Fruit fly (Drosophila melanogaster): ENCODE measurements around the gene Slh.

Gene Slh

dm6 chr2L:2466360-2466759, 26.1 kb downstream of the Slh start:
- TF ChIP-seq Hnf4 (GFP tag; optimal IDR thresholded peaks at IDR 0.05) = no peak
- no peak for TF ChIP-seq fru (GFP tag; optimal IDR thresholded peaks at IDR 0.05)
- TF ChIP-seq HLH106 (tag; optimal IDR thresholded peaks at IDR 0.05) = peak; percentile 1
- peak; percentile 31 for TF ChIP-seq OdsH (GFP tag; optimal IDR thresholded peaks at IDR 0.05)
- TF ChIP-seq foxo (GFP tag; optimal IDR thresholded peaks at IDR 0.05) = peak in 1 of 2 experiments; percentile 3

- TF ChIP-seq dmrt93B (GFP tag; optimal IDR thresholded peaks at IDR 0.05) (no peak), brk (GFP tag; optimal IDR thresholded peaks at IDR 0.05) (no peak), GATAd (GFP tag; optimal IDR thresholded peaks at IDR 0.05) (no peak), foxo (GFP tag; optimal IDR thresholded peaks at IDR 0.05) (no peak)
Measured at dm6 chr2L:2462306-2462844, 30.1 kb downstream of the Slh start.

- TF ChIP-seq Hr83 (GFP tag; optimal IDR thresholded peaks at IDR 0.05; ENCODE audit: poor library complexity, severe bottlenecking) = no peak
- peak in 1 of 2 experiments; percentile 20 for TF ChIP-seq foxo (GFP tag; optimal IDR thresholded peaks at IDR 0.05)
- no peak for TF ChIP-seq dsf (GFP tag; optimal IDR thresholded peaks at IDR 0.05; ENCODE audit: borderline replicate concordance)
- TF ChIP-seq Dif (GFP tag; optimal IDR thresholded peaks at IDR 0.05; ENCODE audit: partially characterized antibody) = no peak
- TF ChIP-seq woc (GFP tag; optimal IDR thresholded peaks at IDR 0.05) = no peak
- no peak for TF ChIP-seq Vsx2 (GFP tag; optimal IDR thresholded peaks at IDR 0.05; ENCODE audit: partially characterized antibody)
- no peak for TF ChIP-seq dmrt93B (GFP tag; optimal IDR thresholded peaks at IDR 0.05)
- no peak for TF ChIP-seq Jra (GFP tag; optimal IDR thresholded peaks at IDR 0.05)
- no peak for TF ChIP-seq jim (GFP tag; optimal IDR thresholded peaks at IDR 0.05)
- peak; percentile 1 for TF ChIP-seq fru (GFP tag; optimal IDR thresholded peaks at IDR 0.05)
- no peak for TF ChIP-seq Sp1 (GFP tag; optimal IDR thresholded peaks at IDR 0.05)
- TF ChIP-seq HLH106 (tag; optimal IDR thresholded peaks at IDR 0.05) = no peak
- no peak for TF ChIP-seq brk (GFP tag; optimal IDR thresholded peaks at IDR 0.05)
- TF ChIP-seq Abd-B (GFP tag; optimal IDR thresholded peaks at IDR 0.05) = no peak
- TF ChIP-seq ey (GFP tag; optimal IDR thresholded peaks at IDR 0.05) = peak; percentile 6
- TF ChIP-seq pan (optimal IDR thresholded peaks at IDR 0.05) = no peak
- TF ChIP-seq lola (GFP tag; optimal IDR thresholded peaks at IDR 0.05) = no peak
- no peak for TF ChIP-seq usp (GFP tag; optimal IDR thresholded peaks at IDR 0.05)
- TF ChIP-seq OdsH (GFP tag; optimal IDR thresholded peaks at IDR 0.05) = no peak
- no peak for TF ChIP-seq GATAd (GFP tag; optimal IDR thresholded peaks at IDR 0.05)
- no peak for TF ChIP-seq rgr (GFP tag; optimal IDR thresholded peaks at IDR 0.05)
- no peak for TF ChIP-seq Hnf4 (GFP tag; optimal IDR thresholded peaks at IDR 0.05)
- TF ChIP-seq psq (GFP tag; optimal IDR thresholded peaks at IDR 0.05) = no peak
- no peak for TF ChIP-seq br (GFP tag; optimal IDR thresholded peaks at IDR 0.05)
Measured at dm6 chr2L:2461322-2461999, 31.0 kb downstream of the Slh start.

dm6 chr2L:2459238-2459637, 33.2 kb downstream of the Slh start:
- TF ChIP-seq usp (GFP tag; optimal IDR thresholded peaks at IDR 0.05) = no peak
- TF ChIP-seq dsf (GFP tag; optimal IDR thresholded peaks at IDR 0.05; ENCODE audit: borderline replicate concordance) = no peak
- TF ChIP-seq Vsx2 (GFP tag; optimal IDR thresholded peaks at IDR 0.05; ENCODE audit: partially characterized antibody) = no peak
- TF ChIP-seq Abd-B (GFP tag; optimal IDR thresholded peaks at IDR 0.05) = no peak

- no peak for TF ChIP-seq OdsH (GFP tag; optimal IDR thresholded peaks at IDR 0.05)
- no peak for TF ChIP-seq Sp1 (GFP tag; optimal IDR thresholded peaks at IDR 0.05)
- TF ChIP-seq dsf (GFP tag; optimal IDR thresholded peaks at IDR 0.05; ENCODE audit: borderline replicate concordance) = no peak
- no peak for TF ChIP-seq dmrt93B (GFP tag; optimal IDR thresholded peaks at IDR 0.05)
- no peak for TF ChIP-seq woc (GFP tag; optimal IDR thresholded peaks at IDR 0.05)
- no peak for TF ChIP-seq h (GFP tag; optimal IDR thresholded peaks at IDR 0.05)
- no peak for TF ChIP-seq Hr83 (GFP tag; optimal IDR thresholded peaks at IDR 0.05; ENCODE audit: poor library complexity, severe bottlenecking)
- no peak for TF ChIP-seq psq (GFP tag; optimal IDR thresholded peaks at IDR 0.05)
- no peak for TF ChIP-seq Hnf4 (GFP tag; optimal IDR thresholded peaks at IDR 0.05)
Measured at dm6 chr2L:2456516-2457392, 35.7 kb downstream of the Slh start.

- TF ChIP-seq dl (GFP tag; optimal IDR thresholded peaks at IDR 0.05; ENCODE audit: insufficient read depth in 1 of 2, partially characterized antibody in 2 of 2) = peak in 1 of 2 experiments; percentile 47
- no peak for TF ChIP-seq Sp1 (GFP tag; optimal IDR thresholded peaks at IDR 0.05)
Measured at dm6 chr2L:2454644-2455043, 37.8 kb downstream of the Slh start.

Measured in whole organism, wandering third instar larva.